Fruit fly (Drosophila melanogaster) whole organism, prepupa: ENCODE data around the gene CG34287.

ENCODE experiments used
- Blimp-1 ChIP-seq: fragments of 200-800 bp; sonication (Bioruptor generic); optimal IDR thresholded peaks from 3 replicates; lab custom pipeline; 2017; ENCODE audit warnings: missing biosample characterization, missing genetic modification characterization, mild to moderate bottlenecking, moderate library complexity, missing genetic modification reagents
- CG10631 ChIP-seq: fragments of 200-800 bp; sonication (Bioruptor generic); optimal IDR thresholded peaks from 2 replicates; lab custom pipeline; 2016; ENCODE audit warnings: missing biosample characterization, missing genetic modification characterization
- CG11294 ChIP-seq: fragments of 200-800 bp; sonication (Bioruptor generic); IDR thresholded peaks from 2 replicates; pipeline ENCODE4 v1.3.6; 2022; ENCODE audit warnings: missing biosample characterization, missing genetic modification characterization
- CG11762 ChIP-seq: fragments of 200-800 bp; sonication (Bioruptor generic); optimal IDR thresholded peaks from 3 replicates; lab custom pipeline; 2016; ENCODE audit warnings: missing biosample characterization, missing genetic modification characterization; ENCODE audit not compliant: insufficient read depth
- CG11902 ChIP-seq: fragments of 200-800 bp; sonication (Bioruptor generic); optimal IDR thresholded peaks from 3 replicates; lab custom pipeline; 2016; ENCODE audit warnings: missing biosample characterization, missing genetic modification characterization
- CG15336 ChIP-seq: fragments of 200-800 bp; sonication (Bioruptor generic); IDR thresholded peaks from 2 replicates; pipeline ENCODE4 v1.3.6; 2022; ENCODE audit warnings: missing biosample characterization, missing genetic modification characterization
- CG1621 ChIP-seq: fragments of 200-800 bp; sonication (Bioruptor generic); optimal IDR thresholded peaks from 3 replicates; lab custom pipeline; 2018; ENCODE audit warnings: missing biosample characterization, mild to moderate bottlenecking, missing genetic modification characterization
- CG16779 ChIP-seq: fragments of 200-800 bp; sonication (Bioruptor generic); optimal IDR thresholded peaks from 3 replicates; lab custom pipeline; 2017; ENCODE audit warnings: missing biosample characterization, mild to moderate bottlenecking, missing genetic modification characterization
- CG3032 ChIP-seq: fragments of 200-800 bp; optimal IDR thresholded peaks from 2 replicates; lab custom pipeline; 2019; ENCODE audit warnings: missing biosample characterization, mild to moderate bottlenecking, missing genetic modification characterization, moderate library complexity
- CG31627 ChIP-seq: fragments of 200-800 bp; sonication (Bioruptor generic); optimal IDR thresholded peaks from 3 replicates; lab custom pipeline; 2016; ENCODE audit warnings: missing biosample characterization, missing genetic modification characterization
- CG32006 ChIP-seq: fragments of 200-800 bp; sonication (Bioruptor generic); optimal IDR thresholded peaks from 3 replicates; lab custom pipeline; 2017; ENCODE audit warnings: missing biosample characterization, mild to moderate bottlenecking, missing genetic modification characterization
- CG34406 ChIP-seq: fragments of 200-800 bp; sonication (Bioruptor generic); optimal IDR thresholded peaks from 3 replicates; lab custom pipeline; 2016; ENCODE audit warnings: missing biosample characterization, missing genetic modification characterization
- CG3919 ChIP-seq: fragments of 200-800 bp; sonication (Bioruptor generic); optimal IDR thresholded peaks from 3 replicates; lab custom pipeline; 2016; ENCODE audit warnings: missing biosample characterization, missing genetic modification characterization
- CG6163 ChIP-seq: fragments of 200-800 bp; sonication (Bioruptor generic); IDR thresholded peaks from 3 replicates; pipeline ENCODE4 v1.3.6; 2022; ENCODE audit warnings: missing biosample characterization, missing genetic modification characterization
- CG6276 ChIP-seq: fragments of 200-800 bp; sonication (Bioruptor generic); optimal IDR thresholded peaks from 2 replicates; lab custom pipeline; 2017; ENCODE audit warnings: missing biosample characterization, mild to moderate bottlenecking, missing genetic modification characterization
- CG6792 ChIP-seq: fragments of 200-800 bp; sonication (Bioruptor generic); optimal IDR thresholded peaks from 3 replicates; lab custom pipeline; 2016; ENCODE audit warnings: missing biosample characterization, missing genetic modification characterization
- CG6808 ChIP-seq: fragments of 200-800 bp; sonication (Bioruptor generic); optimal IDR thresholded peaks from 3 replicates; lab custom pipeline; 2017; ENCODE audit warnings: missing biosample characterization, missing genetic modification characterization, mild to moderate bottlenecking, moderate library complexity, missing genetic modification reagents
- CG6854 ChIP-seq: fragments of 200-800 bp; sonication (Bioruptor generic); optimal IDR thresholded peaks from 2 replicates; lab custom pipeline; 2017; ENCODE audit warnings: missing biosample characterization, mild to moderate bottlenecking, missing genetic modification characterization
- CG7368 ChIP-seq: fragments of 200-800 bp; sonication (Bioruptor generic); optimal IDR thresholded peaks from 3 replicates; lab custom pipeline; 2016; ENCODE audit warnings: missing biosample characterization, missing genetic modification characterization
- CG9139 ChIP-seq: fragments of 200-800 bp; sonication (Bioruptor generic); optimal IDR thresholded peaks from 3 replicates; lab custom pipeline; 2017; ENCODE audit warnings: missing biosample characterization, mild to moderate bottlenecking, missing genetic modification characterization
- Eip75B ChIP-seq: fragments of 200-800 bp; sonication (Bioruptor generic); optimal IDR thresholded peaks from 3 replicates; lab custom pipeline; 2016; ENCODE audit warnings: missing biosample characterization, missing genetic modification characterization
- Eip78C ChIP-seq: fragments of 200-800 bp; sonication (Bioruptor generic); peaks from one replicate; lab custom pipeline; 2016; ENCODE audit warnings: missing biosample characterization, missing genetic modification characterization
- Ets21C ChIP-seq: fragments of 200-800 bp; sonication (Bioruptor generic); optimal IDR thresholded peaks from 3 replicates; lab custom pipeline; 2016; ENCODE audit warnings: missing biosample characterization, missing genetic modification characterization
- Ets96B ChIP-seq: fragments of 200-800 bp; optimal IDR thresholded peaks from 2 replicates; lab custom pipeline; 2019; ENCODE audit warnings: missing biosample characterization, mild to moderate bottlenecking, missing genetic modification characterization, moderate library complexity
- Hr38 ChIP-seq: sonication (Bioruptor generic); optimal IDR thresholded peaks from 2 replicates; lab custom pipeline; 2016; ENCODE audit warnings: missing biosample characterization, missing genetic modification characterization
- Hr39 ChIP-seq: fragments of 200-800 bp; sonication (Bioruptor generic); optimal IDR thresholded peaks from 2 replicates; lab custom pipeline; 2016; ENCODE audit warnings: missing biosample characterization, missing genetic modification characterization
- Hr4 ChIP-seq: fragments of 200-800 bp; sonication (Bioruptor generic); optimal IDR thresholded peaks from 3 replicates; lab custom pipeline; 2016; ENCODE audit warnings: missing biosample characterization, missing genetic modification characterization
- Lpt ChIP-seq: fragments of 200-800 bp; sonication (Bioruptor generic); optimal IDR thresholded peaks from 3 replicates; lab custom pipeline; 2016; ENCODE audit warnings: missing biosample characterization, missing genetic modification characterization
- Met ChIP-seq: fragments of 200-800 bp; sonication (Bioruptor generic); optimal IDR thresholded peaks from 3 replicates; lab custom pipeline; 2016; ENCODE audit warnings: missing biosample characterization, missing genetic modification characterization
- achi ChIP-seq: fragments of 200-800 bp; sonication (Bioruptor generic); optimal IDR thresholded peaks from 3 replicates; lab custom pipeline; 2016; ENCODE audit warnings: missing biosample characterization, missing genetic modification characterization
- acj6 ChIP-seq: fragments of 200-800 bp; sonication (Bioruptor generic); optimal IDR thresholded peaks from 3 replicates; lab custom pipeline; 2016; ENCODE audit warnings: missing biosample characterization, missing genetic modification characterization
- dsx ChIP-seq: fragments of 200-800 bp; optimal IDR thresholded peaks from 3 replicates; lab custom pipeline; 2019; ENCODE audit warnings: missing biosample characterization, mild to moderate bottlenecking, missing genetic modification characterization, moderate library complexity; ENCODE audit not compliant: poor library complexity, severe bottlenecking
- eg ChIP-seq: fragments of 200-800 bp; sonication (Bioruptor generic); IDR thresholded peaks from 3 replicates; pipeline ENCODE4 v1.3.6; 2022; ENCODE audit warnings: missing biosample characterization, missing genetic modification characterization
- lz ChIP-seq: fragments of 200-800 bp; sonication (Bioruptor generic); optimal IDR thresholded peaks from 3 replicates; lab custom pipeline; 2016; ENCODE audit warnings: missing biosample characterization, missing genetic modification characterization
- net ChIP-seq: fragments of 200-800 bp; sonication (Bioruptor generic); optimal IDR thresholded peaks from 3 replicates; lab custom pipeline; 2016; ENCODE audit warnings: missing biosample characterization, missing genetic modification characterization
- pdm3 ChIP-seq: fragments of 200-800 bp; sonication (Bioruptor generic); optimal IDR thresholded peaks from 3 replicates; lab custom pipeline; 2016; ENCODE audit warnings: missing biosample characterization, missing genetic modification characterization
- salr ChIP-seq, 2 experiments: fragments of 200-800 bp; sonication (Bioruptor generic); optimal IDR thresholded peaks; 3 replicates each; lab custom pipeline; 2016 to 2018; ENCODE audit warnings: missing biosample characterization in 2 of 2, missing genetic modification characterization in 2 of 2, mild to moderate bottlenecking in 1 of 2
- spab ChIP-seq: fragments of 200-800 bp; sonication (Bioruptor generic); optimal IDR thresholded peaks from 2 replicates; lab custom pipeline; 2017; ENCODE audit warnings: missing biosample characterization, mild to moderate bottlenecking, missing genetic modification characterization, missing genetic modification reagents
- ss ChIP-seq, 2 experiments: fragments of 200-800 bp; sonication (Bioruptor generic); optimal IDR thresholded peaks; 2 replicates in 1 of 2; 3 replicates in 1 of 2; lab custom pipeline; 2017 to 2018; ENCODE audit warnings: mild to moderate bottlenecking in 2 of 2, missing biosample characterization in 2 of 2, missing genetic modification characterization in 2 of 2, moderate library complexity in 1 of 2
- svp ChIP-seq: fragments of 200-800 bp; sonication (Bioruptor generic); peaks from one replicate; lab custom pipeline; 2016; ENCODE audit warnings: missing biosample characterization, missing genetic modification characterization
- vri ChIP-seq: fragments of 200-800 bp; sonication (Bioruptor generic); optimal IDR thresholded peaks from 3 replicates; lab custom pipeline; 2016; ENCODE audit warnings: missing biosample characterization, mild to moderate bottlenecking, missing genetic modification characterization

CG34287 gene

DNA sequence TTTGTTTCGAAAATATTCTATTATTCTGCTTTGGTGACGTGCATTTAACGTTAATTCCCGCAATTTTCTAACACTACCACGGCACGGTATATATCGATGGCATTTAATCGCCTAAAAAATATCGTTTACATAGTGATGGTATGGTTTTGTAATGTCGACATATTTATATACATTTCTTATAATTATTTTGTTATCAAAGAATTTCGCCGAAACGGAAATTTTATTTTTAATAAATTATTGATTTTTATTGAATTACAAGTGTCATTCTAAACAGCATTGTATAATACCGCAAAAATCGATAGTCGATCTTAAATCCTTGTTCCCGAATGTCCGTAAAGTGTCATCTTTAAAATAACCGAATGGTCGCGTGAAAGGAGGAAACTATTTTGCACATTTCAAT is 28.7 kb upstream of the CG34287 start, which contains the start of the genes Sec20 and dgrn (continued):
- TF ChIP-seq ss (GFP tag; optimal IDR thresholded peaks at IDR 0.05; lab: Kevin White, UChicago) (no peak), Hr4 (GFP tag; lab: Kevin White, UChicago) (peak; percentile 67), CG31627 (GFP tag; lab: Kevin White, UChicago) (peak; percentile 60), CG1621 (tag; lab: Kevin White, UChicago) (no peak), CG11902 (peak; percentile 35), CG15336 (GFP tag; lab: Robert Waterston, UW) (no peak), Eip78C (GFP tag; lab: Kevin White, UChicago) (peak; percentile 88), pdm3 (GFP tag; lab: Kevin White, UChicago) (no peak), CG6163 (GFP tag; lab: Robert Waterston, UW) (no peak), CG16779 (tag; lab: Kevin White, UChicago) (no peak), svp (GFP tag; lab: Kevin White, UChicago) (peak; percentile 71), CG7368 (peak; percentile 44), lz (peak; percentile 66), CG9139 (GFP tag; lab: Kevin White, UChicago) (no peak), salr (GFP tag; optimal IDR thresholded peaks at IDR 0.05; lab: Kevin White, UChicago) (no peak), Blimp-1 (GFP tag; lab: Kevin White, UChicago) (no peak), dsx (GFP tag; lab: Kevin White, UChicago) (peak; percentile 46), Ets21C (peak; percentile 51), Met (peak; percentile 75), Ets96B (tag; lab: Kevin White, UChicago) (peak; percentile 67), CG11294 (GFP tag; lab: Robert Waterston, UW) (no peak), CG3032 (peak; percentile 66), CG6854 (GFP tag; lab: Kevin White, UChicago) (no peak), CG34406 (GFP tag; lab: Kevin White, UChicago) (peak; percentile 60), acj6 (GFP tag; lab: Kevin White, UChicago) (peak; percentile 73), vri (peak; percentile 37), achi (GFP tag; lab: Kevin White, UChicago) (peak; percentile 70), Hr39 (GFP tag; lab: Kevin White, UChicago) (peak; percentile 53), Hr38 (GFP tag; lab: Kevin White, UChicago) (no peak), CG32006 (no peak), CG11762 (peak; percentile 19), CG6808 (GFP tag; lab: Kevin White, UChicago) (peak; percentile 21), Lpt (no peak), eg (peak; percentile 44; the same call in 1 of the 3 replicates), CG10631 (GFP tag; lab: Kevin White, UChicago) (peak; percentile 65), spab (no peak), CG6792 (GFP tag; lab: Kevin White, UChicago) (peak; percentile 66), Eip75B (GFP tag; lab: Kevin White, UChicago) (peak; percentile 50), CG6276 (GFP tag; lab: Kevin White, UChicago) (no peak)

DNA sequence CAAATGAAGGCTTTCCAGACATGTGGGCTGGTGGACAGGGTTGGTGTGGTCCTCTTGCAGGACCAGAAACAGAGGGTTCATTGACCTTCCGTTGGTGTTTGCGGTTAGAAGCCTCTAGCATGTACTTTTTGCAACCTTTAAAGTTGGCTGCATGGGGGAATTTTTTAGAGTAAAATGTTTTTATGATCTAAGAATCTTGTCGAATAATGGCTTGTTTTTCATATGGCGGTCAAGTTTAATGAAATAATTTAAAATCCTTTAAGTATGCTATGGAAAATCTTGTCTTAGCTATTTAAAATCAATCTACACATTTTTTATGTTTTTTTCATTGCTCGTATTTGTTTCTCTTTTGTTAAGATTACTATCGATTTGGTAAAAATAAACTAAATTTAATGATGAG is 23.4 kb upstream of the CG34287 start, which contains the start of gene glob3:
glob3 (plus strand) TSS at position 301 of the 400 bp plus-strand sequence.
- TF ChIP-seq CG3919 (GFP tag; lab: Kevin White, UChicago) (no peak), net (no peak), CG10631 (GFP tag; lab: Kevin White, UChicago) (no peak), CG7368 (no peak), CG11902 (no peak), spab (no peak)
